Fruit fly (Drosophila melanogaster) whole organism, adult: ENCODE results near the gene CG13926.

Experiments used
- CG11617 ChIP-seq: fragments of 200-800 bp; sonication (Bioruptor generic); optimal IDR thresholded peaks from 2 replicates; lab custom pipeline; 2017; ENCODE audit warnings: mild to moderate bottlenecking, missing biosample characterization, missing genetic modification reagents, missing genetic modification characterization
- CG12768 ChIP-seq: fragments of 200-800 bp; sonication (Bioruptor generic); optimal IDR thresholded peaks from 2 replicates; lab custom pipeline; 2017; ENCODE audit warnings: missing biosample characterization, missing genetic modification characterization, mild to moderate bottlenecking, moderate library complexity, missing genetic modification reagents
- CG14711 ChIP-seq: fragments of 200-800 bp; sonication (Bioruptor generic); optimal IDR thresholded peaks from 2 replicates; lab custom pipeline; 2018; ENCODE audit warnings: missing biosample characterization, mild to moderate bottlenecking, missing genetic modification characterization, moderate library complexity
- CG1620 ChIP-seq: fragments of 200-800 bp; sonication (Bioruptor generic); optimal IDR thresholded peaks from 2 replicates; lab custom pipeline; 2016; ENCODE audit warnings: missing biosample characterization, missing genetic modification characterization
- CG33017 ChIP-seq: fragments of 200-800 bp; sonication (Bioruptor generic); optimal IDR thresholded peaks from 2 replicates; lab custom pipeline; 2018; ENCODE audit warnings: missing biosample characterization, mild to moderate bottlenecking, missing genetic modification characterization, moderate library complexity
- CG5204 ChIP-seq: fragments of 200-800 bp; sonication (Bioruptor generic); optimal IDR thresholded peaks from 2 replicates; lab custom pipeline; 2016; ENCODE audit warnings: missing biosample characterization, missing genetic modification characterization
- CG7045 ChIP-seq: fragments of 200-800 bp; sonication (Bioruptor generic); optimal IDR thresholded peaks from 2 replicates; lab custom pipeline; 2017; ENCODE audit warnings: missing biosample characterization, mild to moderate bottlenecking, missing genetic modification characterization
- CG7101 ChIP-seq: fragments of 200-800 bp; sonication (Bioruptor generic); optimal IDR thresholded peaks from 2 replicates; lab custom pipeline; 2018; ENCODE audit warnings: missing biosample characterization, mild to moderate bottlenecking, missing genetic modification characterization, moderate library complexity
- Clk ChIP-seq: fragments of 200-800 bp; sonication (Bioruptor generic); optimal IDR thresholded peaks from 2 replicates; lab custom pipeline; 2017; ENCODE audit warnings: missing biosample characterization, missing genetic modification characterization
- Crg-1 ChIP-seq: fragments of 200-800 bp; sonication (Bioruptor generic); optimal IDR thresholded peaks from 2 replicates; lab custom pipeline; 2016; ENCODE audit warnings: missing biosample characterization, missing genetic modification characterization
- Hr96 ChIP-seq: fragments of 200-800 bp; sonication (Bioruptor generic); optimal IDR thresholded peaks from 2 replicates; lab custom pipeline; 2016; ENCODE audit warnings: missing biosample characterization, missing genetic modification characterization
- Mnt ChIP-seq: fragments of 200-800 bp; sonication (Bioruptor generic); optimal IDR thresholded peaks from 2 replicates; lab custom pipeline; 2016; ENCODE audit warnings: missing biosample characterization, mild to moderate bottlenecking, missing genetic modification characterization
- bab1 ChIP-seq: fragments of 200-800 bp; sonication (Bioruptor generic); optimal IDR thresholded peaks from 3 replicates; lab custom pipeline; 2019; ENCODE audit warnings: missing biosample characterization, mild to moderate bottlenecking, missing genetic modification characterization, moderate library complexity
- cic ChIP-seq: fragments of 200-800 bp; sonication (Bioruptor generic); optimal IDR thresholded peaks from 2 replicates; lab custom pipeline; 2017; ENCODE audit warnings: missing biosample characterization, mild to moderate bottlenecking, missing genetic modification characterization, moderate library complexity
- cnc ChIP-seq, 2 experiments: fragments of >200 bp; optimal IDR thresholded peaks; 2 replicates each; lab custom pipeline; 2017
- kay ChIP-seq: fragments of 200-800 bp; sonication (Bioruptor generic); peaks from one replicate; lab custom pipeline; 2016; ENCODE audit warnings: missing biosample characterization, missing genetic modification characterization, borderline replicate concordance
- ovo ChIP-seq: fragments of 200-800 bp; sonication (Bioruptor generic); optimal IDR thresholded peaks from 2 replicates; lab custom pipeline; 2016; ENCODE audit warnings: missing biosample characterization, missing genetic modification characterization
- pad ChIP-seq: fragments of 200-800 bp; sonication (Bioruptor generic); optimal IDR thresholded peaks from 3 replicates; lab custom pipeline; 2017; ENCODE audit warnings: missing biosample characterization, missing genetic modification characterization, mild to moderate bottlenecking, moderate library complexity, missing genetic modification reagents
- tj ChIP-seq: fragments of 200-800 bp; sonication (Bioruptor generic); optimal IDR thresholded peaks from 3 replicates; lab custom pipeline; 2017; ENCODE audit warnings: missing biosample characterization, mild to moderate bottlenecking, missing genetic modification characterization, moderate library complexity
- toe ChIP-seq: fragments of 200-800 bp; sonication (Bioruptor generic); optimal IDR thresholded peaks from 2 replicates; lab custom pipeline; 2016; ENCODE audit warnings: missing biosample characterization, missing genetic modification characterization

Gene CG13926

dm6 chr3L:1644920-1645567 lies 27.1 kb upstream of the CG13926 start, which contains the start of the genes alphaCOP and CG13919:
TSS of gene alphaCOP (minus strand) at chr3L:1645199.
TSS of gene CG13919 (plus strand) at chr3L:1645467.
- TF ChIP-seq cnc (optimal IDR thresholded peaks at IDR 0.05; lab: Kevin White, UChicago) (no peak), ovo (GFP tag; lab: Kevin White, UChicago) (peak; percentile 84), toe (GFP tag; lab: Kevin White, UChicago) (peak; percentile 97), tj (GFP tag; lab: Kevin White, UChicago) (peak; percentile 76), CG5204 (GFP tag; lab: Kevin White, UChicago) (peak; percentile 95), CG14711 (tag; lab: Kevin White, UChicago) (peak; percentile 96), CG7101 (tag; lab: Kevin White, UChicago) (peak; percentile 97), CG12768 (GFP tag; lab: Kevin White, UChicago) (peak; percentile 96), Crg-1 (peak; percentile 97), Clk (GFP tag; lab: Kevin White, UChicago) (peak; percentile 91), bab1 (peak; percentile 98), pad (GFP tag; lab: Kevin White, UChicago) (peak; percentile 86), Hr96 (GFP tag; lab: Kevin White, UChicago) (peak; percentile 93), Mnt (GFP tag; lab: Kevin White, UChicago) (peak; percentile 91), CG1620 (peak; percentile 95), cic (peak; percentile 74), kay (no peak), CG33017 (peak; percentile 97), CG11617 (GFP tag; lab: Kevin White, UChicago) (peak; percentile 94), CG7045 (peak; percentile 96)

DNA sequence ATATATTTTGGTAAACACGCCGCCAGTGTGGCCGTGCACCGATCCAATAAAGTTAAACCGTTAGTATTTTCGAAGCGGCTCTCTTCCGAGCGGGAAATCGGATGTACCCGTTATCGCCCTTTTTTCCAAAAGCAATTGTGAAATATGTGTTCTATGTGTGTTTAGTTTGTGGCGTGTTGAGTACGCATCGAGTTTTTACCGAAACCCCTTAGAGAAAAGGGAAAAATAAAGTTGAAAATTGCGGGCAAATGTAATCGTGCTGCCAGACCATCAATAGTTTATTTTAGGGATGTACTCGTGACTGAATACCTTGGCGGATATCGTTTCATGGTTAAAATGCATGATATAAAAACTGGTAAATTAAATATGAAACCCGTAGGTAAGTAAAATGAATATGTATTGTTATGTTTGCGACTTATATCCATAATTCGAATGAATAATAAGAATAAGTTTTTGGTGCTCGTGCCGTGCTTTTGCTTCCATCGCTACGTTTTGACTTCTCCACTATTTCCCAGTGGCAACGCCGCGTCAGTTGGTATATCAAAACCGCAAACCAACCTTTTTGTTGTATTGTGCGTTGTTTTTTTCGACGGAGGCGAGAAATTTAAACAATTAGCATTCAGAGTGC lies 21.3 kb upstream of the CG13926 start, which contains the start of the genes Mettl2 and Bgb:
TSS of gene Mettl2 (minus strand) at position 51 of the 628 bp plus-strand sequence.
TSS of gene Bgb (plus strand) at position 527 of the 628 bp plus-strand sequence.
- TF ChIP-seq ovo (GFP tag; lab: Kevin White, UChicago) (peak; percentile 58), CG7101 (tag; lab: Kevin White, UChicago) (peak; percentile 78), cnc (optimal IDR thresholded peaks at IDR 0.05; lab: Kevin White, UChicago) (no peak), CG7045 (peak; percentile 75), Crg-1 (peak; percentile 65), Mnt (GFP tag; lab: Kevin White, UChicago) (peak; percentile 59), CG12768 (GFP tag; lab: Kevin White, UChicago) (peak; percentile 69), tj (GFP tag; lab: Kevin White, UChicago) (peak; percentile 50), toe (GFP tag; lab: Kevin White, UChicago) (peak; percentile 90), CG33017 (peak; percentile 65), bab1 (peak; percentile 56), CG14711 (tag; lab: Kevin White, UChicago) (peak; percentile 73), CG11617 (GFP tag; lab: Kevin White, UChicago) (peak; percentile 65), CG5204 (GFP tag; lab: Kevin White, UChicago) (no peak), kay (no peak), Hr96 (GFP tag; lab: Kevin White, UChicago) (peak; percentile 84), cic (no peak), Clk (GFP tag; lab: Kevin White, UChicago) (peak; percentile 68), CG1620 (peak; percentile 83), pad (GFP tag; lab: Kevin White, UChicago) (peak; percentile 68)

DNA sequence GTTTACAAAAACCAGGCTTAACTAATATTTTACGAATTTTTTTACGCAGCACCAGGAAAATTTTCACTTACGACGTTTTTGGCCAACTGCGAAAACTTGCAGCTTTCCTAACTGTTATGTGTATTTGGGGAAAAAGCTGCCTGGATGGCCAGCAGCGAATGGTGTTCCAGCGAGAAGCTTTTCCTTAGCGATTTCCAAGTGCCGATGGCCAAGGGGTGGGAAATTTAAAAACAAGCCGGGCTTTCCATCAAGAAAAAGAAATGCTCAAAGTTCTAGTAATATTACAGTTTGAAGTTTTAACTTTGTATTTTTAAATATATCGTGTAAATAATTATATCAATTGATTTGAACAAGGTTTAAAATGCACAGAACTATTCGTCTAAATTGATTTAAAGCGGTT lies 19.7 kb upstream of the CG13926 start, which contains the start of gene nSyb:
TSS of gene nSyb (minus strand) at position 101 of the 400 bp plus-strand sequence.
- TF ChIP-seq tj (GFP tag; lab: Kevin White, UChicago) (no peak), cnc (optimal IDR thresholded peaks at IDR 0.05; lab: Kevin White, UChicago) (no peak), CG14711 (tag; lab: Kevin White, UChicago) (no peak), CG12768 (GFP tag; lab: Kevin White, UChicago) (no peak), Clk (GFP tag; lab: Kevin White, UChicago) (no peak), Hr96 (GFP tag; lab: Kevin White, UChicago) (no peak), kay (no peak), ovo (GFP tag; lab: Kevin White, UChicago) (no peak), cic (no peak), CG1620 (no peak), Mnt (GFP tag; lab: Kevin White, UChicago) (no peak), toe (GFP tag; lab: Kevin White, UChicago) (no peak), pad (GFP tag; lab: Kevin White, UChicago) (no peak), CG11617 (GFP tag; lab: Kevin White, UChicago) (no peak), CG5204 (GFP tag; lab: Kevin White, UChicago) (no peak), bab1 (no peak), CG7045 (no peak), CG7101 (tag; lab: Kevin White, UChicago) (no peak), Crg-1 (no peak)

- TF ChIP-seq CG7045 = no peak
- no peak for TF ChIP-seq ovo (GFP tag; lab: Kevin White, UChicago)
- TF ChIP-seq CG1620 = no peak
- no peak for TF ChIP-seq Hr96 (GFP tag; lab: Kevin White, UChicago)
- no peak for TF ChIP-seq cic
- no peak for TF ChIP-seq kay
- TF ChIP-seq cnc (optimal IDR thresholded peaks at IDR 0.05; lab: Kevin White, UChicago) = no peak
Observed at dm6 chr3L:1636886-1637285, 18.9 kb upstream of the CG13926 start.

DNA sequence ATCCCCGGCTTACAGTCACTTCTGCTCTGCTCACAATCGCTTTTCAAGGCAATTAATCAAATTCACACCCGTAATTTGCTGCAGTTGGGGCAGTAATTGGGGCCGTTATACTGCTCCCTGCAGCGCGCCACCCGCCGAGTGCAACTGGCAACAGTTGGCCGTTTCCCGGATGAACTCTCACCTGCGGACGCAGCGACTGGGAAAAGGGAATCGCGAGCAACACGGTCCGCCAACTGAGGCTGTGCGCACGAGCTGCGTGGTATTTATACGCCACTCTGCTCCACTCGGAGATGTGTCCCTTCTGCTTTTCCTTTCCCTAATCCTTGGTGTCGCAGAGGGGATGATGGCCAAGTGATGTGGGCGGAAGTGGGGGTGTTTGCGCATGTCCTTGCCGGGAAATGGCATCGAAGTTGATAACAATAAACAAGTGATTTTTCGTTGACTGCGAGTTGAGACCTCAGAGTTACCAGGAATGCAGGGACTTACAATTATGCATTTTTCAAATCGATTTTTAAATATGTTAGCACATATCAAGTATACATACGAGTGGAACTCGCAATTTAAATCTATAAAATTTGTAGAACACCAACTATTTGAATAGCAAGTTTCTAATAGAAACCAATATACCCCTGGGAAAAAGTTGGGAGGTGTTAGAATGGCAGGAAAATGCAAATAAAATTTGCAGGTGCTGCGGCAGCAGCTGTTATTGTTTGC lies 11.3 kb upstream of the CG13926 start, which contains the start of gene GC:
TSS of gene GC (minus strand) at position 238 of the 714 bp plus-strand sequence.
- no peak for TF ChIP-seq ovo (GFP tag; lab: Kevin White, UChicago)
- no peak for TF ChIP-seq Clk (GFP tag; lab: Kevin White, UChicago)
- TF ChIP-seq cic = no peak
- TF ChIP-seq CG1620 = no peak
- TF ChIP-seq CG14711 (tag; lab: Kevin White, UChicago) = no peak
- no peak for TF ChIP-seq CG7045
- no peak for TF ChIP-seq CG12768 (GFP tag; lab: Kevin White, UChicago)
- TF ChIP-seq CG11617 (GFP tag; lab: Kevin White, UChicago) = no peak
- TF ChIP-seq Hr96 (GFP tag; lab: Kevin White, UChicago) = no peak
- no peak for TF ChIP-seq pad (GFP tag; lab: Kevin White, UChicago)
- TF ChIP-seq CG5204 (GFP tag; lab: Kevin White, UChicago) = no peak
- TF ChIP-seq cnc (optimal IDR thresholded peaks at IDR 0.05; lab: Kevin White, UChicago) = no peak
- TF ChIP-seq kay = no peak
- TF ChIP-seq bab1 = no peak
- no peak for TF ChIP-seq toe (GFP tag; lab: Kevin White, UChicago)
- TF ChIP-seq Mnt (GFP tag; lab: Kevin White, UChicago) = no peak
- TF ChIP-seq tj (GFP tag; lab: Kevin White, UChicago) = no peak
- no peak for TF ChIP-seq Crg-1
- no peak for TF ChIP-seq CG33017
- no peak for TF ChIP-seq CG7101 (tag; lab: Kevin White, UChicago)
